Fruit fly (Drosophila melanogaster) whole organism, adult: ENCODE measurements around the gene Cerk.

Source experiments
- CG11617 ChIP-seq: fragments of 200-800 bp; sonication (Bioruptor generic); optimal IDR thresholded peaks from 2 replicates; lab custom pipeline; 2017; ENCODE audit warnings: mild to moderate bottlenecking, missing biosample characterization, missing genetic modification reagents, missing genetic modification characterization
- CG12768 ChIP-seq: fragments of 200-800 bp; sonication (Bioruptor generic); optimal IDR thresholded peaks from 2 replicates; lab custom pipeline; 2017; ENCODE audit warnings: missing biosample characterization, missing genetic modification characterization, mild to moderate bottlenecking, moderate library complexity, missing genetic modification reagents
- CG14711 ChIP-seq: fragments of 200-800 bp; sonication (Bioruptor generic); optimal IDR thresholded peaks from 2 replicates; lab custom pipeline; 2018; ENCODE audit warnings: missing biosample characterization, mild to moderate bottlenecking, missing genetic modification characterization, moderate library complexity
- CG1620 ChIP-seq: fragments of 200-800 bp; sonication (Bioruptor generic); optimal IDR thresholded peaks from 2 replicates; lab custom pipeline; 2016; ENCODE audit warnings: missing biosample characterization, missing genetic modification characterization
- CG33017 ChIP-seq: fragments of 200-800 bp; sonication (Bioruptor generic); optimal IDR thresholded peaks from 2 replicates; lab custom pipeline; 2018; ENCODE audit warnings: missing biosample characterization, mild to moderate bottlenecking, missing genetic modification characterization, moderate library complexity
- CG5204 ChIP-seq: fragments of 200-800 bp; sonication (Bioruptor generic); optimal IDR thresholded peaks from 2 replicates; lab custom pipeline; 2016; ENCODE audit warnings: missing biosample characterization, missing genetic modification characterization
- CG7045 ChIP-seq: fragments of 200-800 bp; sonication (Bioruptor generic); optimal IDR thresholded peaks from 2 replicates; lab custom pipeline; 2017; ENCODE audit warnings: missing biosample characterization, mild to moderate bottlenecking, missing genetic modification characterization
- CG7101 ChIP-seq: fragments of 200-800 bp; sonication (Bioruptor generic); optimal IDR thresholded peaks from 2 replicates; lab custom pipeline; 2018; ENCODE audit warnings: missing biosample characterization, mild to moderate bottlenecking, missing genetic modification characterization, moderate library complexity
- Clk ChIP-seq: fragments of 200-800 bp; sonication (Bioruptor generic); optimal IDR thresholded peaks from 2 replicates; lab custom pipeline; 2017; ENCODE audit warnings: missing biosample characterization, missing genetic modification characterization
- Crg-1 ChIP-seq: fragments of 200-800 bp; sonication (Bioruptor generic); optimal IDR thresholded peaks from 2 replicates; lab custom pipeline; 2016; ENCODE audit warnings: missing biosample characterization, missing genetic modification characterization
- Hr96 ChIP-seq: fragments of 200-800 bp; sonication (Bioruptor generic); optimal IDR thresholded peaks from 2 replicates; lab custom pipeline; 2016; ENCODE audit warnings: missing biosample characterization, missing genetic modification characterization
- Mnt ChIP-seq: fragments of 200-800 bp; sonication (Bioruptor generic); optimal IDR thresholded peaks from 2 replicates; lab custom pipeline; 2016; ENCODE audit warnings: missing biosample characterization, mild to moderate bottlenecking, missing genetic modification characterization
- bab1 ChIP-seq: fragments of 200-800 bp; sonication (Bioruptor generic); optimal IDR thresholded peaks from 3 replicates; lab custom pipeline; 2019; ENCODE audit warnings: missing biosample characterization, mild to moderate bottlenecking, missing genetic modification characterization, moderate library complexity
- cic ChIP-seq: fragments of 200-800 bp; sonication (Bioruptor generic); optimal IDR thresholded peaks from 2 replicates; lab custom pipeline; 2017; ENCODE audit warnings: missing biosample characterization, mild to moderate bottlenecking, missing genetic modification characterization, moderate library complexity
- cnc ChIP-seq, 2 experiments: fragments of >200 bp; optimal IDR thresholded peaks; 2 replicates each; lab custom pipeline; 2017
- kay ChIP-seq: fragments of 200-800 bp; sonication (Bioruptor generic); peaks from one replicate; lab custom pipeline; 2016; ENCODE audit warnings: missing biosample characterization, missing genetic modification characterization, borderline replicate concordance
- ovo ChIP-seq: fragments of 200-800 bp; sonication (Bioruptor generic); optimal IDR thresholded peaks from 2 replicates; lab custom pipeline; 2016; ENCODE audit warnings: missing biosample characterization, missing genetic modification characterization
- pad ChIP-seq: fragments of 200-800 bp; sonication (Bioruptor generic); optimal IDR thresholded peaks from 3 replicates; lab custom pipeline; 2017; ENCODE audit warnings: missing biosample characterization, missing genetic modification characterization, mild to moderate bottlenecking, moderate library complexity, missing genetic modification reagents
- tj ChIP-seq: fragments of 200-800 bp; sonication (Bioruptor generic); optimal IDR thresholded peaks from 3 replicates; lab custom pipeline; 2017; ENCODE audit warnings: missing biosample characterization, mild to moderate bottlenecking, missing genetic modification characterization, moderate library complexity
- toe ChIP-seq: fragments of 200-800 bp; sonication (Bioruptor generic); optimal IDR thresholded peaks from 2 replicates; lab custom pipeline; 2016; ENCODE audit warnings: missing biosample characterization, missing genetic modification characterization

Gene Cerk

DNA sequence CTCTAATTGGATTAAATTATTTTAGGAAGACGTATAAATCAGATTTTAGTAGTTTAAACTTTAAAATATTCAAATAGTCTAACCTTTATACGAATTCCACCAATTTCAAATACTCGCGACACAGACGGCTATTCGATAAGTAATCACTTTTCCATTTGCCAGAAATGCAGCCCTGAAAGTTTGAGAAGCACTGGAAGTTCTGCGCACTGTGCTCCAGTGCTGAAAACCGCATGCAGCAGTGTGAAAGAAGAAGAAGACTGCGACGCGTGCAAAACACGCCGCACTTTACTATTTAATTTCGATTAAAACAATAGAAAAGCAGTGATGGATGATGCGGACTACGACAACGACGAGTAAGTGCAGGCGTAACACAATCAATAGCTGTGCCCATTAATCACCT is 3.5 kb upstream of the Cerk start, which contains the start of gene Polr2F:
Gene Polr2F (plus strand): TSS at position 233 of the 400 bp plus-strand sequence.
- TF ChIP-seq Mnt (GFP tag; lab: Kevin White, UChicago) (peak; percentile 97), CG12768 (GFP tag; lab: Kevin White, UChicago) (peak; percentile 81), kay (GFP tag; lab: Kevin White, UChicago) (no peak), CG33017 (tag; lab: Kevin White, UChicago) (peak; percentile 57), CG14711 (tag; lab: Kevin White, UChicago) (peak; percentile 68), cnc (optimal IDR thresholded peaks at IDR 0.05; lab: Kevin White, UChicago) (no peak), CG5204 (peak; percentile 83), tj (GFP tag; lab: Kevin White, UChicago) (peak; percentile 50), toe (GFP tag; lab: Kevin White, UChicago) (peak; percentile 85), bab1 (GFP tag; lab: Kevin White, UChicago) (peak; percentile 72), cic (GFP tag; lab: Kevin White, UChicago) (peak; percentile 67), Crg-1 (GFP tag; lab: Kevin White, UChicago) (peak; percentile 91), CG7045 (GFP tag; lab: Kevin White, UChicago) (peak; percentile 69), Hr96 (peak; percentile 81), ovo (GFP tag; lab: Kevin White, UChicago) (peak; percentile 85), CG11617 (GFP tag; lab: Kevin White, UChicago) (peak; percentile 66), pad (peak; percentile 80), CG1620 (peak; percentile 93), Clk (GFP tag; lab: Kevin White, UChicago) (peak; percentile 76), CG7101 (tag; lab: Kevin White, UChicago) (peak; percentile 87)

DNA sequence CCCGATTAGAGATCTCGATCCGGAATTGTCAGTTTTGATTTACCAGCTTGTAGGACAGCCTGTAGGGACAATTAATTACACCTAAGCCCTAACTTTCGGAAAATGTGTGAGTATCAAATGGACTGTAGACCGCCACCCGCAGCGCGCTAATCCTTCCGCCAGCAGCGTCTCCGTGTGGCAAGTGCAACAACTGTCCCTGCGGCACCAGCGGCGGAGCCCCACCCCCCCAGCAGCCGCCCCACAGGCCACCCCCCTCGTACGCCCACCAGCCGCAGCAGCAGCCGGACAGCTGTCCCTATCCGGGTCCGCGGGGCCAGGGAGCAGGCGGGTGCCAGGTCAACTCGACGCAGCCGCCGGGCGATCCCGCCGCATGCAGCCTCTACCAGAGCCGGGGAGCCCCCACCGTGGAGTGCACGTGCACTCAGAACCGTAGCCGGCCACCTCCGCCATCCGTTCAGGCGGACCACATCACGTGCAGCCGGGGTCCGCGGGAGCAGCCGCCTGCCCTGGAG is 1.4 kb upstream of the Cerk start, which contains the start of the genes CG31542 and CG34277:
Gene CG31542 (plus strand): TSS at position 51 of the 512 bp plus-strand sequence.
Gene CG34277 (plus strand): TSS at position 51 of the 512 bp plus-strand sequence.
- TF ChIP-seq CG7045 (GFP tag; lab: Kevin White, UChicago) = no peak
- TF ChIP-seq CG5204 = no peak
- TF ChIP-seq CG12768 (GFP tag; lab: Kevin White, UChicago) = no peak
- TF ChIP-seq Mnt (GFP tag; lab: Kevin White, UChicago) = no peak
- no peak for TF ChIP-seq tj (GFP tag; lab: Kevin White, UChicago)
- no peak for TF ChIP-seq CG14711 (tag; lab: Kevin White, UChicago)
- no peak for TF ChIP-seq cnc (optimal IDR thresholded peaks at IDR 0.05; lab: Kevin White, UChicago)
- TF ChIP-seq Hr96 = no peak
- TF ChIP-seq cic (GFP tag; lab: Kevin White, UChicago) = no peak
- no peak for TF ChIP-seq CG11617 (GFP tag; lab: Kevin White, UChicago)
- TF ChIP-seq ovo (GFP tag; lab: Kevin White, UChicago) = no peak
- no peak for TF ChIP-seq Clk (GFP tag; lab: Kevin White, UChicago)
- no peak for TF ChIP-seq bab1 (GFP tag; lab: Kevin White, UChicago)
- TF ChIP-seq CG1620 = no peak
- no peak for TF ChIP-seq CG33017 (tag; lab: Kevin White, UChicago)
- TF ChIP-seq kay (GFP tag; lab: Kevin White, UChicago) = no peak
- no peak for TF ChIP-seq pad
- TF ChIP-seq toe (GFP tag; lab: Kevin White, UChicago) = no peak

- TF ChIP-seq CG5204 (no peak), toe (GFP tag; lab: Kevin White, UChicago) (no peak), Clk (GFP tag; lab: Kevin White, UChicago) (no peak), CG11617 (GFP tag; lab: Kevin White, UChicago) (peak; percentile 39), Crg-1 (GFP tag; lab: Kevin White, UChicago) (no peak), CG12768 (GFP tag; lab: Kevin White, UChicago) (peak; percentile 48), pad (peak; percentile 59), cic (GFP tag; lab: Kevin White, UChicago) (peak; percentile 87), CG7101 (tag; lab: Kevin White, UChicago) (no peak), CG14711 (tag; lab: Kevin White, UChicago) (no peak), CG33017 (tag; lab: Kevin White, UChicago) (peak; percentile 48), tj (GFP tag; lab: Kevin White, UChicago) (peak; percentile 90), Hr96 (no peak), Mnt (GFP tag; lab: Kevin White, UChicago) (no peak), cnc (optimal IDR thresholded peaks at IDR 0.05; lab: Kevin White, UChicago) (no peak), CG7045 (GFP tag; lab: Kevin White, UChicago) (peak; percentile 21), bab1 (GFP tag; lab: Kevin White, UChicago) (no peak), kay (GFP tag; lab: Kevin White, UChicago) (no peak), CG1620 (no peak), ovo (GFP tag; lab: Kevin White, UChicago) (peak; percentile 90)
Observed at dm6 chr3R:5367512-5368169, 465 bp downstream of the Cerk start.

- TF ChIP-seq CG7101 (tag; lab: Kevin White, UChicago) (peak; percentile 3), CG12768 (GFP tag; lab: Kevin White, UChicago) (no peak), CG1620 (no peak), ovo (GFP tag; lab: Kevin White, UChicago) (no peak), CG14711 (tag; lab: Kevin White, UChicago) (no peak), Crg-1 (GFP tag; lab: Kevin White, UChicago) (no peak), CG33017 (tag; lab: Kevin White, UChicago) (peak; percentile 6), cnc (optimal IDR thresholded peaks at IDR 0.05; lab: Kevin White, UChicago) (no peak), bab1 (GFP tag; lab: Kevin White, UChicago) (no peak), Clk (GFP tag; lab: Kevin White, UChicago) (no peak), tj (GFP tag; lab: Kevin White, UChicago) (no peak), CG5204 (no peak), CG11617 (GFP tag; lab: Kevin White, UChicago) (no peak), Hr96 (no peak), CG7045 (GFP tag; lab: Kevin White, UChicago) (no peak), pad (no peak), kay (GFP tag; lab: Kevin White, UChicago) (peak; percentile 96), Mnt (GFP tag; lab: Kevin White, UChicago) (peak; percentile 60), toe (GFP tag; lab: Kevin White, UChicago) (no peak), cic (GFP tag; lab: Kevin White, UChicago) (peak; percentile 79)
Observed at dm6 chr3R:5364539-5365273, 3.4 kb downstream of the Cerk start.
